Worm (Caenorhabditis elegans) whole organism, L3 larva: ENCODE measurements around the gene irld-8.

Experiments
- R02D3.7 ChIP-seq: fragments of 150-350 bp; optimal IDR thresholded peaks from 2 replicates; lab custom pipeline; 2014; ENCODE audit warnings: missing biosample characterization, missing genetic modification characterization
- ceh-16 ChIP-seq: sonication (generic microtip); optimal IDR thresholded peaks from 2 replicates; lab custom pipeline; 2017; ENCODE audit warnings: missing biosample characterization, missing genetic modification characterization
- ceh-28 ChIP-seq: fragments of 150-350 bp; optimal IDR thresholded peaks from 2 replicates; lab custom pipeline; 2014; ENCODE audit warnings: missing biosample characterization, missing genetic modification reagents, missing genetic modification characterization
- daf-12 ChIP-seq: fragments of 150-350 bp; optimal IDR thresholded peaks from 2 replicates; lab custom pipeline; 2014; ENCODE audit warnings: missing biosample characterization, missing genetic modification reagents, missing genetic modification characterization
- egl-27 ChIP-seq: sonication (generic microtip); optimal IDR thresholded peaks from 4 replicates; lab custom pipeline; 2017; ENCODE audit warnings: missing biosample characterization, missing genetic modification reagents, missing genetic modification characterization
- egl-5 ChIP-seq: fragments of 150-350 bp; optimal IDR thresholded peaks from 2 replicates; lab custom pipeline; 2017; ENCODE audit warnings: missing biosample characterization, missing genetic modification reagents, missing genetic modification characterization, inconsistent platforms
- elt-1 ChIP-seq: fragments of 150-350 bp; optimal IDR thresholded peaks from 2 replicates; lab custom pipeline; 2014; ENCODE audit warnings: missing biosample characterization, missing genetic modification characterization
- elt-2 ChIP-seq: sonication (generic microtip); optimal IDR thresholded peaks from 2 replicates; lab custom pipeline; 2016; ENCODE audit warnings: missing genetic modification reagents, mild to moderate bottlenecking, missing genetic modification characterization, missing compliant biosample characterization
- elt-3 ChIP-seq, 3 experiments: fragments of 150-350 bp in 1 of 3; sonication (generic microtip) in 2 of 3; optimal IDR thresholded peaks; 2 replicates in 2 of 3; 4 replicates in 1 of 3; lab custom pipeline; 2014 to 2017; ENCODE audit warnings: missing biosample characterization in 3 of 3, missing genetic modification characterization in 3 of 3
- fkh-10 ChIP-seq: sonication (generic microtip); optimal IDR thresholded peaks from 2 replicates; lab custom pipeline; 2017; ENCODE audit warnings: missing biosample characterization, missing genetic modification reagents, missing genetic modification characterization
- fos-1 ChIP-seq: fragments of 150-350 bp; optimal IDR thresholded peaks from 2 replicates; lab custom pipeline; 2014; ENCODE audit warnings: missing biosample characterization, missing genetic modification characterization
- hmg-11 ChIP-seq: sonication (generic microtip); optimal IDR thresholded peaks from 2 replicates; lab custom pipeline; 2016; ENCODE audit warnings: missing genetic modification characterization, missing compliant biosample characterization
- jun-1 ChIP-seq: fragments of 150-350 bp; optimal IDR thresholded peaks from 2 replicates; lab custom pipeline; 2014; ENCODE audit warnings: missing biosample characterization, missing genetic modification reagents, missing genetic modification characterization
- lin-15B ChIP-seq: fragments of 150-350 bp; optimal IDR thresholded peaks from 2 replicates; lab custom pipeline; 2014; ENCODE audit warnings: missing biosample characterization, missing genetic modification characterization
- lin-39 ChIP-seq: fragments of 150-350 bp; optimal IDR thresholded peaks from 2 replicates; lab custom pipeline; 2018; ENCODE audit warnings: missing biosample characterization, missing genetic modification reagents, missing genetic modification characterization
- lsy-12 ChIP-seq: sonication (generic microtip); optimal IDR thresholded peaks from 2 replicates; lab custom pipeline; 2016; ENCODE audit warnings: mild to moderate bottlenecking, missing genetic modification characterization, missing compliant biosample characterization
- mdl-1 ChIP-seq: fragments of 150-350 bp; optimal IDR thresholded peaks from 2 replicates; lab custom pipeline; 2014; ENCODE audit warnings: missing biosample characterization, missing genetic modification characterization
- nfya-1 ChIP-seq: sonication (generic microtip); optimal IDR thresholded peaks from 2 replicates; lab custom pipeline; 2017; ENCODE audit warnings: missing genetic modification characterization, mild to moderate bottlenecking, missing compliant biosample characterization, antibody characterized with exemption, moderate library complexity; ENCODE audit not compliant: insufficient read depth
- nhr-12 ChIP-seq: fragments of 150-350 bp; optimal IDR thresholded peaks from 2 replicates; lab custom pipeline; 2014; ENCODE audit warnings: missing biosample characterization, missing genetic modification characterization
- nhr-23 ChIP-seq: fragments of 150-350 bp; optimal IDR thresholded peaks from 2 replicates; lab custom pipeline; 2014; ENCODE audit warnings: missing biosample characterization, missing genetic modification reagents, missing genetic modification characterization
- nhr-237 ChIP-seq: fragments of 150-350 bp; optimal IDR thresholded peaks from 2 replicates; lab custom pipeline; 2014; ENCODE audit warnings: missing biosample characterization, missing genetic modification characterization
- nhr-25 ChIP-seq: sonication (generic microtip); optimal IDR thresholded peaks from 2 replicates; lab custom pipeline; 2017; ENCODE audit warnings: missing biosample characterization, missing genetic modification characterization
- nhr-28 ChIP-seq: fragments of 150-350 bp; optimal IDR thresholded peaks from 2 replicates; lab custom pipeline; 2014; ENCODE audit warnings: missing biosample characterization, missing genetic modification characterization
- nhr-43 ChIP-seq: sonication (generic microtip); optimal IDR thresholded peaks from 2 replicates; lab custom pipeline; 2016; ENCODE audit warnings: mild to moderate bottlenecking, missing genetic modification characterization, missing compliant biosample characterization; ENCODE audit not compliant: poor library complexity, severe bottlenecking
- nhr-67 ChIP-seq: fragments of 150-350 bp; optimal IDR thresholded peaks from 2 replicates; lab custom pipeline; 2014; ENCODE audit warnings: missing biosample characterization, missing genetic modification characterization
- nhr-76 ChIP-seq: fragments of 150-350 bp; sonication (generic microtip); optimal IDR thresholded peaks from 5 replicates; lab custom pipeline; 2014; ENCODE audit warnings: missing biosample characterization, missing genetic modification characterization
- pha-4 ChIP-seq: fragments of 150-350 bp; optimal IDR thresholded peaks from 2 replicates; lab custom pipeline; 2014; ENCODE audit warnings: missing biosample characterization, missing genetic modification reagents, missing genetic modification characterization
- pqm-1 ChIP-seq: fragments of 150-350 bp; optimal IDR thresholded peaks from 2 replicates; lab custom pipeline; 2017; ENCODE audit warnings: missing biosample characterization, missing genetic modification characterization, inconsistent platforms
- skn-1 ChIP-seq: fragments of 150-350 bp; optimal IDR thresholded peaks from 2 replicates; lab custom pipeline; 2014; ENCODE audit warnings: missing biosample characterization, missing genetic modification characterization
- snpc-4 ChIP-seq: fragments of 150-350 bp; optimal IDR thresholded peaks from 2 replicates; lab custom pipeline; 2014; ENCODE audit warnings: missing biosample characterization, missing genetic modification characterization
- tbx-2 ChIP-seq: sonication (generic microtip); optimal IDR thresholded peaks from 2 replicates; lab custom pipeline; 2016; ENCODE audit warnings: mild to moderate bottlenecking, missing genetic modification characterization, missing compliant biosample characterization
- unc-39 ChIP-seq: sonication (generic microtip); optimal IDR thresholded peaks from 4 replicates; lab custom pipeline; 2017; ENCODE audit warnings: missing biosample characterization, missing genetic modification characterization
- unc-62 ChIP-seq: fragments of 150-350 bp; sonication (generic microtip); optimal IDR thresholded peaks from 4 replicates; lab custom pipeline; 2014; ENCODE audit warnings: missing biosample characterization, missing genetic modification reagents, missing genetic modification characterization
- zag-1 ChIP-seq: fragments of 150-350 bp; optimal IDR thresholded peaks from 2 replicates; lab custom pipeline; 2014; ENCODE audit warnings: missing biosample characterization, missing genetic modification characterization
- ztf-4 ChIP-seq: fragments of 150-350 bp; optimal IDR thresholded peaks from 2 replicates; lab custom pipeline; 2014; ENCODE audit warnings: missing biosample characterization, missing genetic modification characterization

Gene irld-8

ce11 chrIV:8136005-8136512 is 20.5 kb downstream of the irld-8 start, which contains the start of the genes isp-1 and islo-1:
TSS of gene isp-1 (minus strand) at chrIV:8136055.
TSS of gene islo-1 (plus strand) at chrIV:8136389.
- TF ChIP-seq elt-1 (tag; lab: Kevin White, UChicago) (no peak), fos-1 (tag; lab: Kevin White, UChicago) (no peak), pha-4 (tag; lab: Kevin White, UChicago) (peak; percentile 75), jun-1 (tag; lab: Kevin White, UChicago) (no peak), elt-2 (tag; lab: Kevin White, UChicago) (peak; percentile 49), hmg-11 (tag; lab: Kevin White, UChicago) (peak; percentile 71), lin-39 (tag; lab: Kevin White, UChicago) (peak; percentile 70), R02D3.7 (no peak), snpc-4 (tag; lab: Kevin White, UChicago) (peak; percentile 71), nhr-25 (tag; lab: Kevin White, UChicago) (peak; percentile 55), ceh-16 (no peak), nhr-23 (tag; lab: Kevin White, UChicago) (peak; percentile 53), pqm-1 (tag; lab: Kevin White, UChicago) (peak; percentile 39), lin-15B (peak; percentile 88), nhr-43 (no peak), nfya-1 (tag; lab: Kevin White, UChicago) (peak; percentile 72), unc-62 (no peak)

DNA sequence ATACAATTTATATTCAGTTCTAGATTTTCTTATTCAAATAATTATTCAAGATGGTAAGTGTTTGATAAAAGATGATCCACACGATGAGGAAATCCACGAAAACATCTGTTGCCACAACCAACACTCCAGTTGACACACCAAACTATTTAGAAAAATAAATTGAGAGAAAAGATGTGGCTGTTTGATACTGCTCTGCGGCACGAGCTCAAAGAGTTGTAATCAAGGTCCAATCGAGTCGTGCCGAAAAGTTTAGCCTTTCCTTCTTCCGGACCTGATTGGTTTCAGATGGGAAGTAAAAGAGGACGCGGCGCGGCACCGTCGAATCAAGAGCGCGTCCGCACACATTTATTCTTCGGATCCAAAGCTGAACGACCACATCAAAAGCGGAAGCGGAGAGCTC is 21.0 kb downstream of the irld-8 start:
- TF ChIP-seq ceh-28 (tag; lab: Kevin White, UChicago), result no peak
- no peak for TF ChIP-seq lsy-12 (tag; lab: Kevin White, UChicago)
- TF ChIP-seq ceh-16, result no peak
- no peak for TF ChIP-seq unc-62
- TF ChIP-seq nhr-76 (tag; lab: Kevin White, UChicago), result no peak

- TF ChIP-seq jun-1 (tag; lab: Kevin White, UChicago), result peak; percentile 11
- peak; percentile 61 for TF ChIP-seq elt-2 (tag; lab: Kevin White, UChicago)
- TF ChIP-seq tbx-2, result no peak
- TF ChIP-seq nhr-23 (tag; lab: Kevin White, UChicago), result peak; percentile 54
- TF ChIP-seq ceh-28 (tag; lab: Kevin White, UChicago), result peak; percentile 13
- no peak for TF ChIP-seq unc-39 (tag; lab: Kevin White, UChicago)
- TF ChIP-seq nfya-1 (tag; lab: Kevin White, UChicago), result no peak
- peak; percentile 9 for TF ChIP-seq pha-4 (tag; lab: Kevin White, UChicago)
These were observed 23.4 kb downstream of the irld-8 start, which contains the start of gene pmk-3 for ce11 chrIV:8138984-8139383. TSS of gene pmk-3 (plus strand) at chrIV:8139219.

DNA sequence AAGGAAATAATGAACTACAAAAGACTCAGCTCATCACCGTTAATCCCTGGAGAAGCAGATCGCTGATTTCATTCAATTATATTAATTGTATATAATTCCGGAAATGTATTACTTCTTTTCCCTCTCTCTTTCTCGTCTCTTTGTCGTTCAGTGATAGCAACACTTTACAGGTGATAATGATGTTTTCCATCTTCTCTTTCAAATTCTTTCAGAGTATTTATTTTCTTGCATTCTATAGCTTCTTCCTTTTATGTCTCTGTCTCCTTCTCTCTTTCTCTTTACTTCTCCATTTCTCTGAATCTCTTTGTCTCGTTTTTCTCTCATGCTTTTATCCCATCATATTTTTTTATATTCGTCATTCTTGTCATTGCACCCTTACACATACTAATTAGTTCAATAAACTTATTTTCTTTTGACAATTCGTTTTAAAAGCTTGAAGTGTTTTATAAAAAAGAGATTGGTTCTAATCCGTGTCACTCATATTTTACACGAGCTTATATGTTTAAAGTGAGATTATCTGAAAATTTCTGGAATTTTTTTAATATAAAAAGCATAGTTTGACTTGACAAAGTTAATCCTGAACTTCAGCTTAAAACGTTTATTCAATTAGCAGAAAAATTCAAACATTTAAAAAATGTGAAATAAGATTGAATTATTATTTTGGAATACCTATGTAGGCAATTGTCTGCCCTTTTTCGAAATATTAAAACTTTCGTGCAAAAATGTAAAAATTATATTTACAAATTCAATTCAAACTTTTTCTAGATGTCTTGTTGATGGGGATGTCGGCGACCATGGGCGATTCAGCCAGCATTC is 27.4 kb downstream of the irld-8 start, which contains the start of gene pmk-2:
Gene pmk-2, plus strand, starts transcription at position 766 of the 816 bp plus-strand sequence.
- TF ChIP-seq elt-2 (tag; lab: Kevin White, UChicago) (peak; percentile 40), lsy-12 (tag; lab: Kevin White, UChicago) (no peak), unc-39 (tag; lab: Kevin White, UChicago) (no peak), egl-5 (no peak), nfya-1 (tag; lab: Kevin White, UChicago) (peak; percentile 29), ztf-4 (no peak), skn-1 (tag; lab: Kevin White, UChicago) (peak; percentile 14), jun-1 (tag; lab: Kevin White, UChicago) (peak; percentile 3), hmg-11 (tag; lab: Kevin White, UChicago) (no peak), lin-15B (no peak), fkh-10 (no peak)
- TF ChIP-seq, all 47 proteins: peak for 4

ce11 chrIV:8144341-8144740 is 28.8 kb downstream of the irld-8 start:
- no peak for TF ChIP-seq ceh-16
- no peak for TF ChIP-seq fos-1 (tag; lab: Kevin White, UChicago)
- no peak for TF ChIP-seq snpc-4 (tag; lab: Kevin White, UChicago)
- TF ChIP-seq nhr-23 (tag; lab: Kevin White, UChicago), result no peak
- TF ChIP-seq lin-39 (tag; lab: Kevin White, UChicago), result no peak
- TF ChIP-seq elt-1 (tag; lab: Kevin White, UChicago), result no peak

DNA sequence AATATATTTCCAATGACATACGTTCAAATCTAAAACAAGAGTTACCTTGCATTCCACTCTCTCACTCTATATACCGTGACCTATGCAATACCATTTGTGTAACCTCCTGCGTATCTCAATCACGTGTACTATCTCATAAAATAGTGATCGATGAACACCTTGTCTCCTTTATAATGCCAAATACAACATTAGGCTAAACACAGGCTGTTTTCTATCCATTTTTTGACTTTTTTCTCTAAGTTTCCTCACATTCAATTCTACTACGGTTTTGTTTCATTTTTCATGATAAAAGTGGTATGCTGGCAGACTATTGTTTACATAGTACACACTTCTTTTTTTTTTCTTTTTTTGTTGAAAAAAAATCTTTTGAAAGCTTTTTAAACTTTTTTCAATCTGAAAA is 30.7 kb downstream of the irld-8 start:
- TF ChIP-seq daf-12 (tag; lab: Kevin White, UChicago) (no peak), skn-1 (tag; lab: Kevin White, UChicago) (no peak), jun-1 (tag; lab: Kevin White, UChicago) (no peak), nfya-1 (tag; lab: Kevin White, UChicago) (peak; percentile 16), lin-39 (tag; lab: Kevin White, UChicago) (no peak), nhr-43 (no peak), ceh-28 (tag; lab: Kevin White, UChicago) (peak; percentile 67), zag-1 (tag; lab: Kevin White, UChicago) (no peak), unc-62 (no peak), nhr-67 (tag; lab: Kevin White, UChicago) (no peak), elt-3 (tag; optimal IDR thresholded peaks at IDR 0.05; lab: Kevin White, UChicago) (no peak), nhr-28 (tag; lab: Kevin White, UChicago) (no peak), pha-4 (tag; lab: Kevin White, UChicago) (peak; percentile 92), lsy-12 (tag; lab: Kevin White, UChicago) (no peak), elt-2 (tag; lab: Kevin White, UChicago) (peak; percentile 44), egl-27 (tag; lab: Kevin White, UChicago) (no peak), mdl-1 (tag; lab: Kevin White, UChicago) (peak; percentile 79), nhr-76 (tag; lab: Kevin White, UChicago) (no peak), nhr-237 (no peak), nhr-23 (tag; lab: Kevin White, UChicago) (peak; percentile 46), nhr-25 (tag; lab: Kevin White, UChicago) (peak; percentile 81), nhr-12 (no peak), pqm-1 (tag; lab: Kevin White, UChicago) (peak; percentile 36)
